Worm (Caenorhabditis elegans): ENCODE data around the gene fbxa-62.

DNA sequence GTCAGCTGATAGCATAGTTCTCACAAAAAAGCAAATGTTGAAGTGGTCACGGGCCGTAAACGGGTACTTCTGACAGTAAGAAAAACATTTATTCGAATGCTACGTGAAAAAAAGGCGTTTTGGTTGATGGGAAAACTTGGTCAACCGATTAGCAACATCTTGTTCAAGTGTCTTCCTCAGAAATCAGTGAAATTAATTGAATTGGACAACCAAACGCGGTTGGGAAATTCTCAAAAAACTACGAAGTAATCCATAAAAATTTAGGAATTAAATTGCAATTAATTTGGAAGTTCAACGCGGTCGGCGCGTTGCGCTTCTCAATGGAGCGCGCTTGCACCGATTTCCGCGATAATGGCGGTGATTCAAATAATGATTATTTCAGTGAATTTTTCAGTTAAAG, 31.8 kb downstream of the fbxa-62 start:
- no peak for TF ChIP-seq attf-6 (GFP tag; IDR thresholded peaks at IDR 0.05)
- TF ChIP-seq ama-1 (optimal IDR thresholded peaks at IDR 0.05): no peak
- no peak for TF ChIP-seq ama-1 (GFP tag; optimal IDR thresholded peaks at IDR 0.05)
- TF ChIP-seq dpff-1 (tag; optimal IDR thresholded peaks at IDR 0.05): no peak
- no peak for TF ChIP-seq tbx-9 (tag; optimal IDR thresholded peaks at IDR 0.05; ENCODE audit: borderline replicate concordance)
- TF ChIP-seq ztf-26 (tag; optimal IDR thresholded peaks at IDR 0.05): no peak
- TF ChIP-seq lin-40 (tag; optimal IDR thresholded peaks at IDR 0.05): no peak
- no peak for TF ChIP-seq nhr-90 (tag; optimal IDR thresholded peaks at IDR 0.05)
- no peak for TF ChIP-seq madf-8 (GFP tag; conservative IDR thresholded peaks at IDR 0.05)
- no peak for TF ChIP-seq C17E4.6 (GFP tag; IDR thresholded peaks at IDR 0.05)
- TF ChIP-seq ceh-40 (GFP tag; IDR thresholded peaks at IDR 0.05): no peak
- TF ChIP-seq pha-4 (tag; optimal IDR thresholded peaks at IDR 0.05): no peak
- TF ChIP-seq mxl-1 (tag; optimal IDR thresholded peaks at IDR 0.05): no peak
- TF ChIP-seq ztf-28 (GFP tag; IDR thresholded peaks at IDR 0.05): no peak
- TF ChIP-seq repo-1 (tag; optimal IDR thresholded peaks at IDR 0.05): no peak

All from whole organism, young adult.